Fruit fly (Drosophila melanogaster) S2 (cell line): ENCODE data around the gene SkpD.

Source experiments
- CG8478 ChIP-seq: fragments of >200 bp; optimal IDR thresholded peaks from 2 replicates; lab custom pipeline; 2018
- CTCF ChIP-seq, 2 experiments: fragments of >200 bp; optimal IDR thresholded peaks; 2 replicates each; lab custom pipeline; 2018

dm6 chrX:19842397-19843261 lies 30.1 kb downstream of the SkpD start:
- TF ChIP-seq CTCF (optimal IDR thresholded peaks at IDR 0.05; lab: Kevin White, UChicago) (no peak), CG8478 (lab: Kevin White, UChicago) (no peak)
